Fruit fly (Drosophila melanogaster) S2 (cell line): ENCODE data around the gene CG42397.

Source experiments
- CG8478 ChIP-seq: fragments of >200 bp; optimal IDR thresholded peaks from 2 replicates; lab custom pipeline; 2018
- CTCF ChIP-seq, 2 experiments: fragments of >200 bp; optimal IDR thresholded peaks; 2 replicates each; lab custom pipeline; 2018

dm6 chr3L:11990436-11990835, 16.8 kb upstream of the CG42397 start, which contains the start of gene CG6931:
- TF ChIP-seq CG8478 (no peak), CTCF (optimal IDR thresholded peaks at IDR 0.05; lab: Kevin White, UChicago) (no peak)
